Worm (Caenorhabditis elegans) whole organism, mixed stage, embryonic: ENCODE measurements around the gene col-114.

Experiments
- elt-1 ChIP-seq: sonication (generic microtip); optimal IDR thresholded peaks from 2 replicates; lab custom pipeline; 2017; ENCODE audit warnings: missing genetic modification characterization, mild to moderate bottlenecking, missing compliant biosample characterization, antibody characterized with exemption, moderate library complexity, borderline replicate concordance; ENCODE audit not compliant: insufficient read depth
- lin-13 ChIP-seq: fragments of 150-350 bp; optimal IDR thresholded peaks from 2 replicates; lab custom pipeline; 2014; ENCODE audit warnings: missing biosample characterization, missing genetic modification characterization
- mep-1 ChIP-seq: fragments of 150-350 bp; optimal IDR thresholded peaks from 2 replicates; lab custom pipeline; 2017; ENCODE audit warnings: missing biosample characterization, missing genetic modification reagents, missing genetic modification characterization, inconsistent platforms

ce11 chrIV:7263137-7263536 is 16.7 kb upstream of the col-114 start, which contains the start of gene glb-2:
- TF ChIP-seq mep-1 = no peak
- no peak for TF ChIP-seq elt-1 (tag; lab: Kevin White, UChicago)
- no peak for TF ChIP-seq lin-13 (tag; lab: Kevin White, UChicago)
